Fruit fly (Drosophila melanogaster): ENCODE measurements around the gene sturkopf.
A peak's percentile ranks its signal among the peaks of the same experiment; 100 is the strongest.

sturkopf gene

dm6 chr3L:1335428-1335764, 22.2 kb upstream of the sturkopf start (continued):
- TF ChIP-seq Poxn (GFP tag; IDR thresholded peaks at IDR 0.05) (no peak), scrt (GFP tag; optimal IDR thresholded peaks at IDR 0.05) (peak; percentile 93), Dek (tag; optimal IDR thresholded peaks at IDR 0.05) (peak; percentile 37), Myb (GFP tag; optimal IDR thresholded peaks at IDR 0.05) (no peak), CG8944 (GFP tag; optimal IDR thresholded peaks at IDR 0.05) (no peak), Kr (GFP tag; optimal IDR thresholded peaks at IDR 0.05) (no peak), zfh1 (GFP tag; IDR thresholded peaks at IDR 0.05) (peak; percentile 70; the same call in 2 of the 3 replicates), run (tag; optimal IDR thresholded peaks at IDR 0.05) (no peak), dysf (GFP tag; IDR thresholded peaks at IDR 0.05) (peak; percentile 63; the same call in 1 of the 3 replicates), CG18619 (GFP tag; optimal IDR thresholded peaks at IDR 0.05) (peak; percentile 19), eve (GFP tag; optimal IDR thresholded peaks at IDR 0.05) (no peak), Doc2 (GFP tag; IDR thresholded peaks at IDR 0.05) (no peak), CG11456 (GFP tag; IDR thresholded peaks at IDR 0.05) (peak; percentile 51; the same call in 1 of the 3 replicates), CG10267 (tag; optimal IDR thresholded peaks at IDR 0.05) (peak; percentile 4), aop (GFP tag; IDR thresholded peaks at IDR 0.05) (no peak), Optix (GFP tag; IDR thresholded peaks at IDR 0.05) (no peak), dmrt99B (tag; optimal IDR thresholded peaks at IDR 0.05) (no peak), phol (tag; optimal IDR thresholded peaks at IDR 0.05) (no peak), yki (optimal IDR thresholded peaks at IDR 0.05) (no peak), CG16813 (GFP tag; IDR thresholded peaks at IDR 0.05; ENCODE audit: partially characterized antibody) (no peak), zen2 (GFP tag; IDR thresholded peaks at IDR 0.05; ENCODE audit: partially characterized antibody) (no peak), ttk (GFP tag; IDR thresholded peaks at IDR 0.05) (peak; percentile 60), gsb (GFP tag; IDR thresholded peaks at IDR 0.05) (0 out of 2 replicates have a peak, but pooled peaks have one; percentile 32), lilli (GFP tag; optimal IDR thresholded peaks at IDR 0.05) (peak; percentile 61), dmrt11E (tag; optimal IDR thresholded peaks at IDR 0.05) (no peak), Hmx (GFP tag; optimal IDR thresholded peaks at IDR 0.05) (no peak), cad (GFP tag; optimal IDR thresholded peaks at IDR 0.05) (no peak), wek (GFP tag; optimal IDR thresholded peaks at IDR 0.05) (no peak), CG7357 (GFP tag; IDR thresholded peaks at IDR 0.05) (no peak), Deaf1 (tag; optimal IDR thresholded peaks at IDR 0.05) (no peak), CkIIα-i1 (GFP tag; IDR thresholded peaks at IDR 0.05) (no peak), Sin3A (optimal IDR thresholded peaks at IDR 0.05) (no peak), CG17385 (GFP tag; optimal IDR thresholded peaks at IDR 0.05) (peak; percentile 29), CG1529 (GFP tag; optimal IDR thresholded peaks at IDR 0.05) (no peak), crol (GFP tag; IDR thresholded peaks at IDR 0.05) (peak; percentile 76), nerfin-1 (tag; optimal IDR thresholded peaks at IDR 0.05) (peak; percentile 56), pho (GFP tag; optimal IDR thresholded peaks at IDR 0.05) (peak; percentile 33), tx (GFP tag; optimal IDR thresholded peaks at IDR 0.05) (no peak), CG1832 (GFP tag; optimal IDR thresholded peaks at IDR 0.05) (no peak), amos (GFP tag; IDR thresholded peaks at IDR 0.05; ENCODE audit: partially characterized antibody) (no peak), maf-S (GFP tag; optimal IDR thresholded peaks at IDR 0.05) (no peak), da (GFP tag; optimal IDR thresholded peaks at IDR 0.05) (no peak), nmo (GFP tag; optimal IDR thresholded peaks at IDR 0.05) (no peak), CG4820 (GFP tag; optimal IDR thresholded peaks at IDR 0.05) (no peak), vfl (GFP tag; optimal IDR thresholded peaks at IDR 0.05) (no peak), Mes4 (GFP tag; optimal IDR thresholded peaks at IDR 0.05) (no peak), ac (GFP tag; optimal IDR thresholded peaks at IDR 0.05) (no peak), CG12659 (GFP tag; optimal IDR thresholded peaks at IDR 0.05) (no peak), Elba2 (GFP tag; optimal IDR thresholded peaks at IDR 0.05) (no peak), peb (GFP tag; IDR thresholded peaks at IDR 0.05) (no peak), Atf-2 (GFP tag; optimal IDR thresholded peaks at IDR 0.05) (peak; percentile 49), D (optimal IDR thresholded peaks at IDR 0.05) (no peak), D (GFP tag; optimal IDR thresholded peaks at IDR 0.05) (no peak), Ets65A (GFP tag) (peak; percentile 77)

All from whole organism, embryonic.